Worm (Caenorhabditis elegans): ENCODE measurements around the gene lurp-3.

DNA sequence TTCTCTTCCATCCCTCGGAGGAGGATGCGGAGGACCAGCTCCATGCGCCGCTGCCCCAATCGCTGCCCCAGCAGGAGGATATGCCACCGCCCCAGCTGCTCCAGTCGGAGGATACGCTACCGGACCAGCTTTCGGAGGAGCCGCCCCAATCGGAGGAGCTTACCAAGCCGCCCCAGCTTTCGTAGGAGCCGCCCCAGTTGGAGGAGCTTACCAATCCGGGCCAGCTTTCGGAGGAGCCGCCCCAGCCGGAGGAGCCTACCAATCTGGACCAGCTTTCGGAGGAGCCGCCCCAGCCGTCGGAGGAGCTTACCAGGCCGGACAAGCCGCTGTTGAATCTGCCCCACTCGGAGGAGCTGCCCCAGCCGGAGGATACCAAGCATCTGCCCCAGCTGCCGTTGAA, 40.1 kb upstream of the lurp-3 start:
- TF ChIP-seq flt-1 (GFP tag; IDR thresholded peaks at IDR 0.05) (no peak), tab-1 (GFP tag; IDR thresholded peaks at IDR 0.05) (no peak), ztf-23 (GFP tag; IDR thresholded peaks at IDR 0.05) (no peak)

Data from whole organism, midembryonic.